Worm (Caenorhabditis elegans) whole organism, L1 larva: ENCODE data around the gene gldi-2.

Source experiments
- C04F5.9 ChIP-seq: sonication (generic microtip); optimal IDR thresholded peaks from 2 replicates; lab custom pipeline; 2016; ENCODE audit warnings: missing genetic modification characterization, missing compliant biosample characterization
- C16A3.4 ChIP-seq: fragments of 150-350 bp; optimal IDR thresholded peaks from 2 replicates; lab custom pipeline; 2014; ENCODE audit warnings: missing biosample characterization, missing genetic modification characterization
- C34B4.2 ChIP-seq: sonication (generic microtip); optimal IDR thresholded peaks from 2 replicates; lab custom pipeline; 2017; ENCODE audit warnings: mild to moderate bottlenecking, missing genetic modification characterization, missing compliant biosample characterization
- Y116A8C.19 ChIP-seq: sonication (generic microtip); optimal IDR thresholded peaks from 2 replicates; lab custom pipeline; 2016; ENCODE audit warnings: missing compliant biosample characterization, missing genetic modification characterization, borderline replicate concordance
- aha-1 ChIP-seq: fragments of 150-350 bp; optimal IDR thresholded peaks from 2 replicates; lab custom pipeline; 2014; ENCODE audit warnings: missing biosample characterization, missing genetic modification characterization
- aly-2 ChIP-seq: fragments of 150-350 bp; optimal IDR thresholded peaks from 2 replicates; lab custom pipeline; 2014; ENCODE audit warnings: missing biosample characterization, missing genetic modification characterization
- blmp-1 ChIP-seq: fragments of 150-350 bp; optimal IDR thresholded peaks from 2 replicates; lab custom pipeline; 2014; ENCODE audit warnings: missing biosample characterization, missing genetic modification characterization
- ceh-8 ChIP-seq: fragments of 200-800 bp; sonication (Bioruptor generic); optimal IDR thresholded peaks from 2 replicates; lab custom pipeline; 2018; ENCODE audit warnings: mild to moderate bottlenecking, missing genetic modification characterization, moderate library complexity, missing compliant biosample characterization
- ceh-82 ChIP-seq, 3 experiments: fragments of 150-350 bp in 1 of 3; sonication (generic microtip) in 2 of 3; optimal IDR thresholded peaks; 2 replicates each; lab custom pipeline; 2014 to 2017; ENCODE audit warnings: missing biosample characterization in 3 of 3, missing genetic modification characterization in 3 of 3
- ceh-88 ChIP-seq: fragments of 200-800 bp; sonication (Bioruptor generic); IDR thresholded peaks from 2 replicates; pipeline ENCODE4 v1.3.6; 2022; ENCODE audit warnings: missing genetic modification characterization, missing compliant biosample characterization
- ceh-90 ChIP-seq: sonication (generic microtip); optimal IDR thresholded peaks from 2 replicates; lab custom pipeline; 2016; ENCODE audit warnings: missing genetic modification characterization, missing compliant biosample characterization
- ces-1 ChIP-seq: fragments of 150-350 bp; optimal IDR thresholded peaks from 2 replicates; lab custom pipeline; 2014; ENCODE audit warnings: missing biosample characterization, missing genetic modification reagents, missing genetic modification characterization
- dsc-1 ChIP-seq: sonication (generic microtip); optimal IDR thresholded peaks from 2 replicates; lab custom pipeline; 2016; ENCODE audit warnings: mild to moderate bottlenecking, missing genetic modification characterization, missing compliant biosample characterization
- efl-1 ChIP-seq, 4 experiments: fragments of 150-350 bp; optimal IDR thresholded peaks in 3 of 4; peaks in 1 of 4; 1 replicate in 1 of 4; 2 replicates in 3 of 4; lab custom pipeline; 2014; ENCODE audit warnings: missing biosample characterization in 2 of 4, missing genetic modification characterization in 2 of 4, missing genetic modification reagents in 2 of 4
- efl-3 ChIP-seq: fragments of 200-800 bp; sonication (Bioruptor generic); optimal IDR thresholded peaks from 2 replicates; lab custom pipeline; 2018; ENCODE audit warnings: mild to moderate bottlenecking, missing genetic modification characterization, missing compliant biosample characterization
- egl-13 ChIP-seq: sonication (generic microtip); optimal IDR thresholded peaks from 2 replicates; lab custom pipeline; 2016; ENCODE audit warnings: missing genotype, missing genetic modification reagents, missing genetic modification characterization, missing compliant biosample characterization
- egl-27 ChIP-seq, 2 experiments: fragments of 150-350 bp in 1 of 2; sonication (generic microtip); optimal IDR thresholded peaks; 3 replicates each; lab custom pipeline; 2017 to 2018; ENCODE audit warnings: missing biosample characterization in 2 of 2, missing genetic modification characterization in 2 of 2, missing genetic modification reagents in 2 of 2
- elt-3 ChIP-seq, 6 experiments: fragments of 150-350 bp in 1 of 6; sonication (generic microtip); optimal IDR thresholded peaks; 2 replicates each; lab custom pipeline; 2017 to 2018; ENCODE audit warnings: missing biosample characterization in 6 of 6, missing genetic modification characterization in 6 of 6, inconsistent platforms in 1 of 6
- ets-5 ChIP-seq: fragments of 200-800 bp; sonication (Bioruptor generic); IDR thresholded peaks from 2 replicates; pipeline ENCODE4 v1.3.6; 2022; ENCODE audit warnings: missing genetic modification characterization, missing compliant biosample characterization
- fkh-10 ChIP-seq: sonication (generic microtip); optimal IDR thresholded peaks from 2 replicates; lab custom pipeline; 2017; ENCODE audit warnings: missing biosample characterization, missing genetic modification reagents, missing genetic modification characterization
- fkh-8 ChIP-seq: sonication (generic microtip); optimal IDR thresholded peaks from 2 replicates; lab custom pipeline; 2016; ENCODE audit warnings: mild to moderate bottlenecking, missing genetic modification characterization, missing compliant biosample characterization
- grh-1 ChIP-seq: fragments of 200-800 bp; sonication (Bioruptor generic); IDR thresholded peaks from 2 replicates; pipeline ENCODE4 v1.3.6; 2022; ENCODE audit warnings: missing genetic modification reagents, missing genetic modification characterization, missing compliant biosample characterization
- hlh-4 ChIP-seq: sonication (generic microtip); optimal IDR thresholded peaks from 2 replicates; lab custom pipeline; 2016; ENCODE audit warnings: mild to moderate bottlenecking, missing genetic modification characterization, missing compliant biosample characterization
- irx-1 ChIP-seq: sonication (generic microtip); optimal IDR thresholded peaks from 2 replicates; lab custom pipeline; 2016; ENCODE audit warnings: missing genetic modification characterization, missing compliant biosample characterization
- isw-1 ChIP-seq: fragments of 200-800 bp; sonication (Bioruptor generic); IDR thresholded peaks from 2 replicates; pipeline ENCODE4 v1.3.6; 2022; ENCODE audit warnings: missing genetic modification characterization, missing compliant biosample characterization
- lin-14 ChIP-seq: fragments of 200-800 bp; sonication (Bioruptor generic); optimal IDR thresholded peaks from 2 replicates; lab custom pipeline; 2018; ENCODE audit warnings: mild to moderate bottlenecking, missing genetic modification characterization, moderate library complexity, missing compliant biosample characterization
- lin-35 ChIP-seq, 2 experiments: fragments of 150-350 bp; optimal IDR thresholded peaks; 2 replicates each; lab custom pipeline; 2014; ENCODE audit warnings: missing biosample characterization in 2 of 2, missing genetic modification characterization in 2 of 2, missing genetic modification reagents in 2 of 2
- lin-39 ChIP-seq: fragments of 150-350 bp; optimal IDR thresholded peaks from 2 replicates; lab custom pipeline; 2014; ENCODE audit warnings: missing biosample characterization, missing genetic modification reagents, missing genetic modification characterization
- lir-3 ChIP-seq: sonication (generic microtip); optimal IDR thresholded peaks from 2 replicates; lab custom pipeline; 2016; ENCODE audit warnings: mild to moderate bottlenecking, missing genetic modification characterization, moderate library complexity, missing compliant biosample characterization; ENCODE audit not compliant: poor library complexity
- mab-9 ChIP-seq: fragments of 200-800 bp; sonication (Bioruptor generic); IDR thresholded peaks from 2 replicates; pipeline ENCODE4 v1.3.6; 2022; ENCODE audit warnings: missing genetic modification reagents, missing genetic modification characterization, missing compliant biosample characterization
- nhr-12 ChIP-seq: sonication (generic microtip); optimal IDR thresholded peaks from 2 replicates; lab custom pipeline; 2017; ENCODE audit warnings: missing biosample characterization, missing genetic modification characterization
- nhr-19 ChIP-seq: fragments of 200-800 bp; sonication (Bioruptor generic); conservative IDR thresholded peaks from 2 replicates; pipeline ENCODE4 v1.3.6; 2022; ENCODE audit warnings: missing genetic modification characterization, missing compliant biosample characterization
- nhr-47 ChIP-seq: sonication (generic microtip); optimal IDR thresholded peaks from 2 replicates; lab custom pipeline; 2016; ENCODE audit warnings: mild to moderate bottlenecking, missing genetic modification characterization, moderate library complexity, missing compliant biosample characterization
- nhr-71 ChIP-seq: sonication (generic microtip); optimal IDR thresholded peaks from 2 replicates; lab custom pipeline; 2016; ENCODE audit warnings: mild to moderate bottlenecking, missing genetic modification characterization, moderate library complexity, missing compliant biosample characterization
- nhr-76 ChIP-seq: sonication (generic microtip); optimal IDR thresholded peaks from 2 replicates; lab custom pipeline; 2017; ENCODE audit warnings: missing biosample characterization, missing genetic modification characterization
- nhr-77 ChIP-seq: fragments of 150-350 bp; optimal IDR thresholded peaks from 2 replicates; lab custom pipeline; 2014; ENCODE audit warnings: missing biosample characterization, missing genetic modification characterization
- nhr-84 ChIP-seq: sonication (generic microtip); optimal IDR thresholded peaks from 2 replicates; lab custom pipeline; 2017; ENCODE audit warnings: missing biosample characterization, missing genetic modification characterization
- nhr-90 ChIP-seq: sonication (generic microtip); optimal IDR thresholded peaks from 2 replicates; lab custom pipeline; 2016; ENCODE audit warnings: mild to moderate bottlenecking, missing genetic modification characterization, missing compliant biosample characterization; ENCODE audit not compliant: poor library complexity
- pag-3 ChIP-seq: sonication (generic microtip); optimal IDR thresholded peaks from 2 replicates; lab custom pipeline; 2017; ENCODE audit warnings: missing genetic modification characterization, mild to moderate bottlenecking, missing compliant biosample characterization, antibody characterized with exemption, borderline replicate concordance; ENCODE audit not compliant: insufficient read depth
- skn-1 ChIP-seq: fragments of 150-350 bp; optimal IDR thresholded peaks from 2 replicates; lab custom pipeline; 2014; ENCODE audit warnings: missing biosample characterization, missing genetic modification characterization
- snpc-4 ChIP-seq: fragments of 150-350 bp; optimal IDR thresholded peaks from 2 replicates; lab custom pipeline; 2014; ENCODE audit warnings: missing biosample characterization, missing genetic modification characterization
- sptf-1 ChIP-seq: fragments of 150-350 bp; optimal IDR thresholded peaks from 2 replicates; lab custom pipeline; 2014; ENCODE audit warnings: missing biosample characterization, missing genetic modification characterization
- sup-37 ChIP-seq: fragments of 200-800 bp; sonication (Bioruptor generic); optimal IDR thresholded peaks from 2 replicates; lab custom pipeline; 2018; ENCODE audit warnings: mild to moderate bottlenecking, missing genetic modification characterization, missing compliant biosample characterization
- tbx-2 ChIP-seq: sonication (generic microtip); optimal IDR thresholded peaks from 2 replicates; lab custom pipeline; 2016; ENCODE audit warnings: missing genetic modification characterization, missing compliant biosample characterization
- tlp-1 ChIP-seq: fragments of 150-350 bp; optimal IDR thresholded peaks from 2 replicates; lab custom pipeline; 2014; ENCODE audit warnings: missing biosample characterization, missing genetic modification characterization
- unc-30 ChIP-seq: sonication (generic microtip); optimal IDR thresholded peaks from 2 replicates; lab custom pipeline; 2017; ENCODE audit warnings: missing biosample characterization, missing genetic modification characterization
- unc-62 ChIP-seq: fragments of 150-350 bp; optimal IDR thresholded peaks from 2 replicates; lab custom pipeline; 2014; ENCODE audit warnings: missing biosample characterization, missing genetic modification reagents, missing genetic modification characterization
- unc-86 ChIP-seq: sonication (generic microtip); optimal IDR thresholded peaks from 2 replicates; lab custom pipeline; 2016; ENCODE audit warnings: missing genetic modification characterization, missing compliant biosample characterization
- unc-98 ChIP-seq: fragments of 200-800 bp; sonication (Bioruptor generic); IDR thresholded peaks from 2 replicates; pipeline ENCODE4 v1.3.6; 2022; ENCODE audit warnings: missing genetic modification characterization, missing compliant biosample characterization
- vab-15 ChIP-seq: sonication (generic microtip); optimal IDR thresholded peaks from 2 replicates; lab custom pipeline; 2017; ENCODE audit warnings: missing genotype, mild to moderate bottlenecking, missing genetic modification characterization, missing compliant biosample characterization
- xbp-1 ChIP-seq: sonication (generic microtip); optimal IDR thresholded peaks from 2 replicates; lab custom pipeline; 2016; ENCODE audit warnings: missing genetic modification characterization, missing compliant biosample characterization
- zag-1 ChIP-seq: fragments of 150-350 bp; optimal IDR thresholded peaks from 2 replicates; lab custom pipeline; 2014; ENCODE audit warnings: missing biosample characterization, missing genetic modification characterization
- zip-4 ChIP-seq: fragments of 200-800 bp; sonication (Bioruptor generic); optimal IDR thresholded peaks from 2 replicates; lab custom pipeline; 2018; ENCODE audit warnings: mild to moderate bottlenecking, missing genetic modification characterization, moderate library complexity, missing compliant biosample characterization

Gene gldi-2

DNA sequence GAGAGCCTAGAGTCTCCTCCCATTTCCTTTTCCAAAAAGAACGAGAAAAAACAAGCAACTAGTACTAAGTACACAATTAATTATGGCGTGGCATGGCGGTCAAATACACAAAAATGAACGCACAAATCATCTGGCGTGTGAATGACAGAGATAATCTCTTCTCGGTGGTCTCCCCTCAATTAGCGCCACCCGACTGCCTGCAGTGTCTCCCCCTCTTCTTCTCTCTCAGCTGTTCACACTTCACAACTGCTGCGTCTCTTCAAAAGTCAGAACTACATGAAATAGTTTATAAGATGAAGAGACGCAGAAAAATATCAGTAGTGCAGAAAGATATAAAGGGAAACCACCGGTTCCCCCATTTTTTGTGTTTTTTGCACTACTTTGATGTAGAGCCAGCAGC is 44.2 kb downstream of the gldi-2 start:
- TF ChIP-seq nhr-19 (GFP tag; lab: Robert Waterston, UW) (peak; percentile 71), pag-3 (tag; lab: Kevin White, UChicago) (no peak), fkh-10 (no peak), mab-9 (GFP tag; lab: Robert Waterston, UW) (no peak), nhr-47 (tag; lab: Kevin White, UChicago) (peak; percentile 56), aly-2 (tag; lab: Kevin White, UChicago) (no peak), efl-1 (optimal IDR thresholded peaks at IDR 0.05; lab: Kevin White, UChicago) (peak; percentile 27 to 36), efl-1 (GFP tag; optimal IDR thresholded peaks at IDR 0.05 in 1 of 2; lab: Kevin White, UChicago) (peak in 1 of 2 experiments; percentile 60), lin-14 (GFP tag; lab: Kevin White, UChicago) (peak; percentile 96), lir-3 (no peak), nhr-12 (no peak), fkh-8 (peak; percentile 35), egl-13 (tag; lab: Kevin White, UChicago) (peak; percentile 6), lin-39 (tag; lab: Kevin White, UChicago) (no peak), ceh-8 (GFP tag; lab: Kevin White, UChicago) (no peak), snpc-4 (tag; lab: Kevin White, UChicago) (no peak), tlp-1 (no peak), zip-4 (GFP tag; lab: Kevin White, UChicago) (no peak), skn-1 (no peak), ceh-90 (tag; lab: Kevin White, UChicago) (no peak), isw-1 (no peak), ces-1 (GFP tag; lab: Kevin White, UChicago) (no peak), unc-62 (no peak), blmp-1 (tag; lab: Kevin White, UChicago) (peak; percentile 84), C04F5.9 (tag; lab: Kevin White, UChicago) (no peak), elt-3 (tag; optimal IDR thresholded peaks at IDR 0.05; lab: Kevin White, UChicago) (peak in 4 of 6 experiments; percentile 1 to 68 (median 34)), nhr-84 (tag; lab: Kevin White, UChicago) (no peak), ceh-88 (no peak), vab-15 (tag; lab: Kevin White, UChicago) (peak; percentile 30), irx-1 (tag; lab: Kevin White, UChicago) (peak; percentile 60), nhr-90 (tag; lab: Kevin White, UChicago) (peak; percentile 3), unc-98 (GFP tag; lab: Robert Waterston, UW) (no peak), C34B4.2 (tag; lab: Kevin White, UChicago) (no peak), sptf-1 (tag; lab: Kevin White, UChicago) (no peak), nhr-71 (tag; lab: Kevin White, UChicago) (peak; percentile 87), zag-1 (tag; lab: Kevin White, UChicago) (no peak), aha-1 (tag; lab: Kevin White, UChicago) (no peak), ceh-82 (tag; optimal IDR thresholded peaks at IDR 0.05; lab: Kevin White, UChicago) (peak in 2 of 3 experiments; percentile 6 to 45), grh-1 (no peak), nhr-77 (tag; lab: Kevin White, UChicago) (peak; percentile 20), unc-86 (tag; lab: Kevin White, UChicago) (peak; percentile 10), efl-3 (GFP tag; lab: Kevin White, UChicago) (no peak), dsc-1 (tag; lab: Kevin White, UChicago) (peak; percentile 62), nhr-76 (tag; lab: Kevin White, UChicago) (no peak), tbx-2 (peak; percentile 72), sup-37 (GFP tag; lab: Kevin White, UChicago) (no peak), ets-5 (GFP tag; lab: Robert Waterston, UW) (no peak), lin-35 (GFP tag; optimal IDR thresholded peaks at IDR 0.05; lab: Kevin White, UChicago) (peak; percentile 18 to 25), egl-27 (tag; optimal IDR thresholded peaks at IDR 0.05; lab: Kevin White, UChicago) (peak in 1 of 2 experiments; percentile 26), hlh-4 (no peak), xbp-1 (tag; lab: Kevin White, UChicago) (peak; percentile 16), C16A3.4 (tag; lab: Kevin White, UChicago) (no peak), unc-30 (tag; lab: Kevin White, UChicago) (no peak), Y116A8C.19 (tag; lab: Kevin White, UChicago) (no peak)
